Fruit fly (Drosophila melanogaster): ENCODE measurements around the gene Mrp4.

Mrp4 gene

dm6 chr3R:11568873-11569450 lies at the start of gene Mrp4:
Gene Mrp4, plus strand, starts transcription at chr3R:11569250.
- no peak for TF ChIP-seq CG8478 (optimal IDR thresholded peaks at IDR 0.05)
- TF ChIP-seq CTCF (optimal IDR thresholded peaks at IDR 0.05): no peak

- TF ChIP-seq CTCF (optimal IDR thresholded peaks at IDR 0.05): no peak
- TF ChIP-seq CG8478 (optimal IDR thresholded peaks at IDR 0.05): no peak
Measured at dm6 chr3R:11531893-11532292, 37.2 kb upstream of the Mrp4 start.

- no peak for TF ChIP-seq CTCF (optimal IDR thresholded peaks at IDR 0.05)
- no peak for TF ChIP-seq CG8478 (optimal IDR thresholded peaks at IDR 0.05)
Measured at dm6 chr3R:11542899-11543619, 26.0 kb upstream of the Mrp4 start, which contains the start of gene dpr4. Gene dpr4, minus strand, starts transcription at chr3R:11542949.

- TF ChIP-seq CG8478 (optimal IDR thresholded peaks at IDR 0.05) (no peak), CTCF (optimal IDR thresholded peaks at IDR 0.05) (peak; percentile 72 to 79)
Measured at dm6 chr3R:11544150-11544549, 24.9 kb upstream of the Mrp4 start.

- TF ChIP-seq CG8478 (optimal IDR thresholded peaks at IDR 0.05): no peak
- TF ChIP-seq CTCF (optimal IDR thresholded peaks at IDR 0.05): no peak
Measured at dm6 chr3R:11551071-11551470, 18.0 kb upstream of the Mrp4 start.

dm6 chr3R:11553845-11554244 lies 15.2 kb upstream of the Mrp4 start, which contains the start of gene CG14708:
Gene CG14708, plus strand, starts transcription at chr3R:11554145.
- TF ChIP-seq CG8478 (optimal IDR thresholded peaks at IDR 0.05) (no peak), CTCF (optimal IDR thresholded peaks at IDR 0.05) (no peak)

- TF ChIP-seq CG8478 (optimal IDR thresholded peaks at IDR 0.05) (no peak), CTCF (optimal IDR thresholded peaks at IDR 0.05) (no peak)
Measured at dm6 chr3R:11554982-11555381, 14.1 kb upstream of the Mrp4 start.

dm6 chr3R:11557492-11557965 lies 11.5 kb upstream of the Mrp4 start, which contains the start of gene CG10898:
Gene CG10898, plus strand, starts transcription at chr3R:11557776.
- TF ChIP-seq CTCF (optimal IDR thresholded peaks at IDR 0.05): no peak
- no peak for TF ChIP-seq CG8478 (optimal IDR thresholded peaks at IDR 0.05)

dm6 chr3R:11561648-11562047 lies 7.4 kb upstream of the Mrp4 start:
- no peak for TF ChIP-seq CG8478 (optimal IDR thresholded peaks at IDR 0.05)
- TF ChIP-seq CTCF (optimal IDR thresholded peaks at IDR 0.05): no peak

dm6 chr3R:11562326-11563109 lies 6.5 kb upstream of the Mrp4 start:
- no peak for TF ChIP-seq CG8478 (optimal IDR thresholded peaks at IDR 0.05)
- TF ChIP-seq CTCF (optimal IDR thresholded peaks at IDR 0.05): no peak

- TF ChIP-seq CTCF (optimal IDR thresholded peaks at IDR 0.05): no peak
- no peak for TF ChIP-seq CG8478 (optimal IDR thresholded peaks at IDR 0.05)
Measured at dm6 chr3R:11563147-11563546, 5.9 kb upstream of the Mrp4 start.

- TF ChIP-seq CG8478 (optimal IDR thresholded peaks at IDR 0.05) (no peak), CTCF (optimal IDR thresholded peaks at IDR 0.05) (no peak)
Measured at dm6 chr3R:11564792-11565402, 4.2 kb upstream of the Mrp4 start.

- no peak for TF ChIP-seq CTCF (optimal IDR thresholded peaks at IDR 0.05)
- no peak for TF ChIP-seq CG8478 (optimal IDR thresholded peaks at IDR 0.05)
Measured at dm6 chr3R:11566769-11567570, 2.1 kb upstream of the Mrp4 start, which contains the start of the genes fabp and sea. Gene fabp, minus strand, starts transcription at chr3R:11567054. Gene sea, minus strand, starts transcription at chr3R:11567054.

dm6 chr3R:11569993-11570392 lies 943 bp downstream of the Mrp4 start:
- TF ChIP-seq CTCF (optimal IDR thresholded peaks at IDR 0.05) (no peak), CG8478 (optimal IDR thresholded peaks at IDR 0.05) (no peak)
